Fruit fly (Drosophila melanogaster) whole organism: ENCODE measurements around the gene SNRPG.

Experiments used
- CG8478 ChIP-seq: fragments of >200 bp; optimal IDR thresholded peaks from 2 replicates; lab custom pipeline; 2018; ENCODE audit warnings: inconsistent platforms
- Dll ChIP-seq: fragments of >200 bp; optimal IDR thresholded peaks from 2 replicates; lab custom pipeline; 2017
- EcR ChIP-seq, 2 experiments: fragments of >200 bp; optimal IDR thresholded peaks; 2 replicates each; lab custom pipeline; 2017; ENCODE audit warnings: missing biosample characterization in 2 of 2, missing genetic modification characterization in 2 of 2, missing genetic modification reagents in 2 of 2
- pan ChIP-seq: fragments of >200 bp; optimal IDR thresholded peaks from 2 replicates; lab custom pipeline; 2017
- psq ChIP-seq: fragments of >200 bp; optimal IDR thresholded peaks from 2 replicates; lab custom pipeline; 2017
- usp ChIP-seq: fragments of >200 bp; optimal IDR thresholded peaks from 2 replicates; lab custom pipeline; 2017; ENCODE audit warnings: missing biosample characterization, missing genetic modification characterization, mixed read lengths

- TF ChIP-seq psq (no peak), pan (lab: Kevin White, UChicago) (no peak), EcR (GFP tag; optimal IDR thresholded peaks at IDR 0.05; lab: Kevin White, UChicago) (no peak), CG8478 (no peak), usp (GFP tag; lab: Kevin White, UChicago) (no peak), Dll (lab: Kevin White, UChicago) (no peak)
Measured at dm6 chrX:16593418-16593817, 46.8 kb downstream of the SNRPG start, which contains the start of the genes SMC3 and Ubc7.
